Fruit fly (Drosophila melanogaster) whole organism, embryonic: ENCODE measurements around the gene Dyrk3.

Source experiments
- CG11093 ChIP-seq: fragments of 200-800 bp; sonication (Bioruptor generic); IDR thresholded peaks from 3 replicates; pipeline ENCODE4 v1.3.6; 2022; ENCODE audit warnings: missing biosample characterization, missing genetic modification characterization
- CG1233 ChIP-seq: fragments of 200-800 bp; sonication (Bioruptor generic); optimal IDR thresholded peaks from 4 replicates; lab custom pipeline; 2018; ENCODE audit warnings: missing biosample characterization, mild to moderate bottlenecking, missing genetic modification characterization
- CG13296 ChIP-seq: fragments of 200-800 bp; sonication (Bioruptor generic); optimal IDR thresholded peaks from 3 replicates; lab custom pipeline; 2018; ENCODE audit warnings: missing biosample characterization, mild to moderate bottlenecking, missing genetic modification characterization
- CG13424 ChIP-seq: fragments of 200-800 bp; sonication (Bioruptor generic); optimal IDR thresholded peaks from 2 replicates; lab custom pipeline; 2019; ENCODE audit warnings: missing biosample characterization, mild to moderate bottlenecking, missing genetic modification characterization, moderate library complexity
- CG14441 ChIP-seq: fragments of 200-800 bp; sonication (Bioruptor generic); IDR thresholded peaks from 2 replicates; pipeline ENCODE4 v1.3.6; 2022; ENCODE audit warnings: missing biosample characterization, missing genetic modification characterization
- CG17361 ChIP-seq: fragments of 200-800 bp; sonication (Bioruptor generic); IDR thresholded peaks from 3 replicates; pipeline ENCODE4 v1.3.6; 2022; ENCODE audit warnings: missing biosample characterization, missing genetic modification characterization
- CG2120 ChIP-seq: fragments of 200-800 bp; sonication (Bioruptor generic); optimal IDR thresholded peaks from 3 replicates; lab custom pipeline; 2016; ENCODE audit warnings: missing biosample characterization, missing genetic modification characterization
- CG2199 ChIP-seq: fragments of 200-800 bp; sonication (Bioruptor generic); IDR thresholded peaks from 3 replicates; pipeline ENCODE4 v1.3.6; 2022; ENCODE audit warnings: missing biosample characterization, missing genetic modification characterization
- CG2712 ChIP-seq: fragments of 200-800 bp; optimal IDR thresholded peaks from 3 replicates; lab custom pipeline; 2019; ENCODE audit warnings: missing biosample characterization, mild to moderate bottlenecking, missing genetic modification characterization, moderate library complexity
- CG30020 ChIP-seq: fragments of 200-800 bp; optimal IDR thresholded peaks from 2 replicates; lab custom pipeline; 2019; ENCODE audit warnings: missing biosample characterization, mild to moderate bottlenecking, missing genetic modification characterization, moderate library complexity
- CG30403 ChIP-seq: fragments of 200-800 bp; sonication (Bioruptor generic); optimal IDR thresholded peaks from 3 replicates; lab custom pipeline; 2016; ENCODE audit warnings: missing biosample characterization, missing genetic modification characterization
- CG3281 ChIP-seq: fragments of 200-800 bp; sonication (Bioruptor generic); optimal IDR thresholded peaks from 3 replicates; lab custom pipeline; 2017; ENCODE audit warnings: missing biosample characterization, mild to moderate bottlenecking, missing genetic modification characterization
- CG4820 ChIP-seq: fragments of 200-800 bp; sonication (Bioruptor generic); optimal IDR thresholded peaks from 3 replicates; lab custom pipeline; 2016; ENCODE audit warnings: missing biosample characterization, missing genetic modification characterization
- CG6689 ChIP-seq: fragments of 200-800 bp; sonication (Bioruptor generic); IDR thresholded peaks from 2 replicates; pipeline ENCODE4 v1.3.6; 2022; ENCODE audit warnings: missing biosample characterization, missing genetic modification characterization
- CG6854 ChIP-seq: fragments of 200-800 bp; sonication (Bioruptor generic); optimal IDR thresholded peaks from 3 replicates; lab custom pipeline; 2017; ENCODE audit warnings: missing biosample characterization, mild to moderate bottlenecking, missing genetic modification characterization
- CG7786 ChIP-seq: fragments of 200-800 bp; sonication (Bioruptor generic); optimal IDR thresholded peaks from 2 replicates; lab custom pipeline; 2016; ENCODE audit warnings: missing biosample characterization, missing genetic modification characterization
- CG9876 ChIP-seq: fragments of 200-800 bp; sonication (Bioruptor generic); optimal IDR thresholded peaks from 2 replicates; lab custom pipeline; 2016; ENCODE audit warnings: missing biosample characterization, missing genetic modification characterization
- CoRest ChIP-seq: fragments of 200-800 bp; sonication (Bioruptor generic); optimal IDR thresholded peaks from 3 replicates; lab custom pipeline; 2018; ENCODE audit warnings: missing biosample characterization, mild to moderate bottlenecking, missing genetic modification characterization, moderate library complexity
- D19A ChIP-seq: fragments of 200-800 bp; optimal IDR thresholded peaks from 3 replicates; lab custom pipeline; 2019; ENCODE audit warnings: missing biosample characterization, mild to moderate bottlenecking, missing genetic modification characterization, moderate library complexity
- D19B ChIP-seq: fragments of 200-800 bp; sonication (Bioruptor generic); optimal IDR thresholded peaks from 2 replicates; lab custom pipeline; 2017; ENCODE audit warnings: missing biosample characterization, mild to moderate bottlenecking, missing genetic modification characterization
- Dp ChIP-seq: fragments of 200-800 bp; sonication (Bioruptor generic); optimal IDR thresholded peaks from 2 replicates; lab custom pipeline; 2018; ENCODE audit warnings: missing biosample characterization, mild to moderate bottlenecking, missing genetic modification characterization, moderate library complexity
- E2f2 ChIP-seq: fragments of 200-800 bp; sonication (Bioruptor generic); IDR thresholded peaks from 2 replicates; pipeline ENCODE4 v1.3.6; 2022; ENCODE audit warnings: missing biosample characterization, missing genetic modification characterization
- Fer2 ChIP-seq: fragments of 200-800 bp; sonication (Bioruptor generic); optimal IDR thresholded peaks from 2 replicates; lab custom pipeline; 2018; ENCODE audit warnings: missing biosample characterization, mild to moderate bottlenecking, missing genetic modification characterization, moderate library complexity
- Max ChIP-seq: fragments of 200-800 bp; sonication (Bioruptor generic); optimal IDR thresholded peaks from 2 replicates; lab custom pipeline; 2016; ENCODE audit warnings: missing biosample characterization, mild to moderate bottlenecking, missing genetic modification characterization
- Mes4 ChIP-seq: fragments of 200-800 bp; sonication (Bioruptor generic); optimal IDR thresholded peaks from 2 replicates; lab custom pipeline; 2016; ENCODE audit warnings: missing biosample characterization, missing genetic modification characterization
- NC2β ChIP-seq: fragments of 200-800 bp; sonication (Bioruptor generic); optimal IDR thresholded peaks from 2 replicates; lab custom pipeline; 2016; ENCODE audit warnings: missing biosample characterization, missing genetic modification characterization
- NFAT ChIP-seq: fragments of 200-800 bp; sonication (Bioruptor generic); IDR thresholded peaks from 2 replicates; pipeline ENCODE4 v1.3.6; 2022; ENCODE audit warnings: missing biosample characterization, missing genetic modification characterization
- Nf-YC ChIP-seq: fragments of 200-800 bp; optimal IDR thresholded peaks from 3 replicates; lab custom pipeline; 2019; ENCODE audit warnings: missing biosample characterization, mild to moderate bottlenecking, missing genetic modification characterization, moderate library complexity
- PHDP ChIP-seq: fragments of 200-800 bp; sonication (Bioruptor generic); optimal IDR thresholded peaks from 3 replicates; lab custom pipeline; 2018; ENCODE audit warnings: missing biosample characterization, mild to moderate bottlenecking, missing genetic modification characterization, moderate library complexity
- Sox100B ChIP-seq: fragments of 200-800 bp; sonication (Bioruptor generic); optimal IDR thresholded peaks from 3 replicates; lab custom pipeline; 2018; ENCODE audit warnings: missing biosample characterization, mild to moderate bottlenecking, missing genetic modification characterization
- Stat92E ChIP-seq, 3 experiments: fragments of >200 bp in 2 of 3; fragments of 200-800 bp in 1 of 3; sonication (Bioruptor generic) in 1 of 3; optimal IDR thresholded peaks; 2 replicates each; lab custom pipeline; 2017 to 2019; ENCODE audit warnings: missing biosample characterization in 3 of 3, missing genetic modification characterization in 3 of 3, mild to moderate bottlenecking in 1 of 3, moderate library complexity in 1 of 3
- Usf ChIP-seq: fragments of 200-800 bp; sonication (Bioruptor generic); optimal IDR thresholded peaks from 2 replicates; lab custom pipeline; 2017; ENCODE audit warnings: missing genotype, missing biosample characterization, missing genetic modification characterization
- Vsx1 ChIP-seq: fragments of 200-800 bp; sonication (Bioruptor generic); optimal IDR thresholded peaks from 2 replicates; lab custom pipeline; 2017; ENCODE audit warnings: missing biosample characterization, mild to moderate bottlenecking, missing genetic modification characterization, missing genetic modification reagents
- ab ChIP-seq: fragments of 200-800 bp; sonication (Bioruptor generic); optimal IDR thresholded peaks from 2 replicates; lab custom pipeline; 2016; ENCODE audit warnings: missing biosample characterization, missing genetic modification characterization
- amos ChIP-seq: fragments of 200-800 bp; sonication (Bioruptor generic); IDR thresholded peaks from 2 replicates; pipeline ENCODE4 v1.3.6; 2022; ENCODE audit warnings: missing biosample characterization, missing genetic modification characterization; ENCODE audit not compliant: partially characterized antibody
- crp ChIP-seq, 2 experiments: fragments of 200-800 bp; sonication (Bioruptor generic); optimal IDR thresholded peaks; 2 replicates in 1 of 2; 3 replicates in 1 of 2; lab custom pipeline; 2017; ENCODE audit warnings: missing biosample characterization in 2 of 2, missing genetic modification characterization in 2 of 2, mild to moderate bottlenecking in 1 of 2, moderate library complexity in 1 of 2
- en ChIP-seq: fragments of 200-800 bp; sonication (Bioruptor generic); optimal IDR thresholded peaks from 2 replicates; lab custom pipeline; 2016; ENCODE audit warnings: missing biosample characterization, missing genetic modification characterization
- eve ChIP-seq, 2 experiments: fragments of >200 bp; optimal IDR thresholded peaks; 2 replicates each; lab custom pipeline; 2017; ENCODE audit warnings: missing biosample characterization in 2 of 2, missing genetic modification characterization in 2 of 2
- fd3F ChIP-seq: fragments of 200-800 bp; sonication (Bioruptor generic); optimal IDR thresholded peaks from 2 replicates; lab custom pipeline; 2018; ENCODE audit warnings: missing biosample characterization, mild to moderate bottlenecking, missing genetic modification characterization, moderate library complexity
- grau ChIP-seq: fragments of 200-800 bp; optimal IDR thresholded peaks from 3 replicates; lab custom pipeline; 2019; ENCODE audit warnings: missing biosample characterization, mild to moderate bottlenecking, missing genetic modification characterization, moderate library complexity
- hbn ChIP-seq: fragments of 200-800 bp; sonication (Bioruptor generic); IDR thresholded peaks from 2 replicates; pipeline ENCODE4 v1.3.6; 2022; ENCODE audit warnings: missing biosample characterization, missing genetic modification characterization; ENCODE audit not compliant: partially characterized antibody
- pan ChIP-seq, 4 experiments: fragments of >200 bp in 3 of 4; fragments of 200-800 bp in 1 of 4; sonication (Bioruptor generic) in 1 of 4; optimal IDR thresholded peaks in 3 of 4; IDR thresholded peaks in 1 of 4; 2 replicates each; pipeline versions ENCODE4 v1.3.6 to Lab custom; 2017 to 2022; ENCODE audit warnings: missing biosample characterization in 2 of 4, missing genetic modification characterization in 2 of 4, mixed read lengths in 1 of 4
- prd ChIP-seq, 3 experiments: fragments of >200 bp in 2 of 3; fragments of 200-800 bp in 1 of 3; sonication (Bioruptor generic) in 1 of 3; optimal IDR thresholded peaks in 2 of 3; IDR thresholded peaks in 1 of 3; 2 replicates in 2 of 3; 3 replicates in 1 of 3; pipeline versions ENCODE4 v1.3.6 to Lab custom; 2017 to 2022; ENCODE audit warnings: missing biosample characterization in 1 of 3, missing genetic modification characterization in 1 of 3
- repo ChIP-seq: fragments of 200-800 bp; sonication (Bioruptor generic); optimal IDR thresholded peaks from 2 replicates; lab custom pipeline; 2016; ENCODE audit warnings: missing biosample characterization, missing genetic modification characterization
- sc ChIP-seq, 3 experiments: fragments of >200 bp in 2 of 3; fragments of 200-800 bp in 1 of 3; sonication (Bioruptor generic) in 1 of 3; optimal IDR thresholded peaks; 2 replicates in 2 of 3; 3 replicates in 1 of 3; lab custom pipeline; 2017; ENCODE audit warnings: mild to moderate bottlenecking in 1 of 3, missing biosample characterization in 1 of 3, missing genetic modification characterization in 1 of 3, missing genetic modification reagents in 1 of 3
- sima ChIP-seq: fragments of 200-800 bp; sonication (Bioruptor generic); optimal IDR thresholded peaks from 2 replicates; lab custom pipeline; 2016; ENCODE audit warnings: missing biosample characterization, missing genetic modification characterization

Gene Dyrk3

dm6 chr4:1225185-1225584 is 5.3 kb downstream of the Dyrk3 start:
- TF ChIP-seq fd3F (no peak), CG7786 (GFP tag; lab: Kevin White, UChicago) (no peak), NFAT (GFP tag; lab: Robert Waterston, UW) (no peak), hbn (GFP tag; lab: Robert Waterston, UW) (no peak), Mes4 (GFP tag; lab: Kevin White, UChicago) (no peak), grau (no peak), CG4820 (GFP tag; lab: Kevin White, UChicago) (no peak), CG6689 (GFP tag; lab: Robert Waterston, UW) (no peak), NC2β (GFP tag; lab: Kevin White, UChicago) (no peak), Fer2 (tag; lab: Kevin White, UChicago) (no peak), Dp (no peak), E2f2 (GFP tag; lab: Robert Waterston, UW) (no peak), CG14441 (no peak), sima (no peak), crp (GFP tag; optimal IDR thresholded peaks at IDR 0.05; lab: Kevin White, UChicago) (no peak), Usf (GFP tag; lab: Kevin White, UChicago) (no peak), ab (no peak), CG11093 (GFP tag; lab: Robert Waterston, UW) (no peak), prd (optimal IDR thresholded peaks at IDR 0.05; lab: Kevin White, UChicago) (no peak), prd (GFP tag; IDR thresholded peaks at IDR 0.05; lab: Robert Waterston, UW) (no peak), CoRest (tag; lab: Kevin White, UChicago) (no peak)

DNA sequence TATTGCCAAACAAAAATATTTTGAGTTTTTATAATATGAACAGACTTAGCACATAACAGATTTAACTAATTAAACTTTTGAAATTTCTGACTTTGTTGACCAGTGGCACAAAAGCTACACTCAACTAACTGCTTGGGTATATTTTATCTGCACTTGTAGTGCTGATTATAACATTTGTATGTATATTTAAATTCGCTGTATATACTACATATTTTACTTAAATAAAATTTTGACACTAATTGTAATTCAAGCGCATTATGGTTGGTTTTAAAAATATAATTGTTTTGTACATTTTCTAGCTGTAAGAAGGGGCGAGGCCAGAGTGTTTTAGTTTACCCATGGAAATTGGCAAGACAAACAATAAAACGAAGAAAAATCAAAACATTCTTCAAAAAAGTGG is 6.3 kb downstream of the Dyrk3 start:
- no peak for TF ChIP-seq Vsx1 (GFP tag; lab: Kevin White, UChicago)
- no peak for TF ChIP-seq CG30403 (GFP tag; lab: Kevin White, UChicago)
- TF ChIP-seq Stat92E (GFP tag; optimal IDR thresholded peaks at IDR 0.05; lab: Kevin White, UChicago): peak in 1 of 3 experiments; percentile 57
- no peak for TF ChIP-seq CG9876 (GFP tag; lab: Kevin White, UChicago)
- TF ChIP-seq, all 482 proteins: peak for 1

DNA sequence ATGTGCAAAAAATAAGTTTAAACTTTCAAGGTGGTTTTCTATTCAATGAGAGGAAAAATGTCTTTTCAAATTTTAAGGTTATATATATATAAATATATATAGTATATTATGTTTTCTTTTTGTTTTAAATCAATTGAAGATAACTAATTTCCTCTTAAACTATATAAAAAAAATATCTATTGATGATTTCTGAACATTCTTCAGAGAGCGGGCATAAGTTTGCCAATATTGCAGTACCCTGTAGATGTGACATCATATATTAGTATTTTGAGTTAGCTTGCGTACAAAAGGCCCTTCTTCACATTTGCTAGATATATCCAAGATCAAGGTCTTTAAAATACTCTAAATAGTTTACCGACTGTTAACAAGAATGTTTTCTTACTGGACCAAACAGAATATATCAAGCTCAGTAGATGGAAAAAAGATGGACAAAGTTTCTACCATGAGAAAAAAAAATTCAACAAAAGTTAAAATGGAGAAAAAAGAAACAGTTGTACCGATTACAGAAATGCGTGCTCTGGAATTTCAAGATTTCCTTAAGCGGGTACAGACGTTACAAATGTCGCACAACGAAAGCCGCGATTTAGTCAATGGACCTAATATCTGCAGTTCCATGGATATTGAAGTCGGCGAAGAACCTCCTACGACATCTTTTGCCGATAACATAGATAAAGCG is 11.7 kb downstream of the Dyrk3 start:
- TF ChIP-seq pan (optimal IDR thresholded peaks at IDR 0.05; lab: Kevin White, UChicago): no peak
- TF ChIP-seq pan (GFP tag; optimal IDR thresholded peaks at IDR 0.05 in 1 of 2, IDR thresholded peaks at IDR 0.05 in 1 of 2): no peak
- peak; percentile 25 for TF ChIP-seq CG2712
- TF ChIP-seq CG13296 (GFP tag; lab: Kevin White, UChicago): peak; percentile 15
- peak; percentile 44 for TF ChIP-seq CG3281 (GFP tag; lab: Kevin White, UChicago)
- TF ChIP-seq CG13424 (tag; lab: Kevin White, UChicago): peak; percentile 32
- peak; percentile 32 for TF ChIP-seq PHDP
- no peak for TF ChIP-seq crp (GFP tag; optimal IDR thresholded peaks at IDR 0.05; lab: Kevin White, UChicago)
- peak; percentile 24 for TF ChIP-seq CG2120
- no peak for TF ChIP-seq repo (GFP tag; lab: Kevin White, UChicago)
- TF ChIP-seq CG2199 (GFP tag; lab: Robert Waterston, UW): 0 out of 3 replicates have a peak, but pooled peaks have one; percentile 10
- peak; percentile 10 for TF ChIP-seq D19A (tag; lab: Kevin White, UChicago)
- no peak for TF ChIP-seq sc (optimal IDR thresholded peaks at IDR 0.05; lab: Kevin White, UChicago)
- TF ChIP-seq sc (GFP tag; optimal IDR thresholded peaks at IDR 0.05; lab: Kevin White, UChicago): peak; percentile 2
- TF ChIP-seq CG30020 (tag; lab: Kevin White, UChicago): peak; percentile 93
- TF ChIP-seq D19B: peak; percentile 18
- no peak for TF ChIP-seq CG6854
- TF ChIP-seq Nf-YC (tag; lab: Kevin White, UChicago): peak; percentile 13
- peak; percentile 4 for TF ChIP-seq en
- TF ChIP-seq Sox100B (GFP tag; lab: Kevin White, UChicago): peak; percentile 76
- TF ChIP-seq CG17361: peak; percentile 33; the same call in 1 of the 3 replicates
- TF ChIP-seq CG1233 (GFP tag; lab: Kevin White, UChicago): no peak
- TF ChIP-seq eve (GFP tag; optimal IDR thresholded peaks at IDR 0.05; lab: Kevin White, UChicago): peak in 1 of 2 experiments; percentile 83
- no peak for TF ChIP-seq amos (GFP tag; lab: Robert Waterston, UW)
- peak; percentile 29 for TF ChIP-seq Max (GFP tag; lab: Kevin White, UChicago)
